Fruit fly (Drosophila melanogaster): ENCODE measurements around the gene Pgant5.
A peak's percentile ranks its signal among the peaks of the same experiment; 100 is the strongest.

The Pgant5 gene

dm6 chr2L:5060952-5061478, 32.4 kb downstream of the Pgant5 start (continued):
- TF ChIP-seq Hmx (GFP tag; optimal IDR thresholded peaks at IDR 0.05) (peak; percentile 57), E2f1 (GFP tag; IDR thresholded peaks at IDR 0.05) (peak; percentile 45; the same call in 1 of the 2 replicates), CG42726 (GFP tag; IDR thresholded peaks at IDR 0.05; ENCODE audit: partially characterized antibody) (no peak), Dbx (GFP tag; IDR thresholded peaks at IDR 0.05) (peak; percentile 72), ham (GFP tag; IDR thresholded peaks at IDR 0.05) (no peak), Vsx1 (GFP tag; optimal IDR thresholded peaks at IDR 0.05) (peak; percentile 31), sr (GFP tag; IDR thresholded peaks at IDR 0.05) (no peak; the same call in 2 of the 3 replicates), kni (GFP tag; optimal IDR thresholded peaks at IDR 0.05) (peak; percentile 0), gfzf (GFP tag; optimal IDR thresholded peaks at IDR 0.05) (no peak), Rx (GFP tag; IDR thresholded peaks at IDR 0.05) (peak; percentile 58), Chrac-16 (GFP tag; optimal IDR thresholded peaks at IDR 0.05) (peak; percentile 46), inv (GFP tag; IDR thresholded peaks at IDR 0.05; ENCODE audit: partially characterized antibody) (no peak), Sox102F (GFP tag; optimal IDR thresholded peaks at IDR 0.05) (peak; percentile 67), Deaf1 (tag; optimal IDR thresholded peaks at IDR 0.05) (peak; percentile 13), nmo (GFP tag; optimal IDR thresholded peaks at IDR 0.05) (peak; percentile 25), Side (GFP tag; optimal IDR thresholded peaks at IDR 0.05) (peak; percentile 84), nom (GFP tag; optimal IDR thresholded peaks at IDR 0.05) (no peak), D (optimal IDR thresholded peaks at IDR 0.05) (no peak), D (GFP tag; optimal IDR thresholded peaks at IDR 0.05) (peak; percentile 32), CG15073 (GFP tag; optimal IDR thresholded peaks at IDR 0.05) (no peak), stc (GFP tag; IDR thresholded peaks at IDR 0.05) (peak; percentile 65), CG11247 (GFP tag; IDR thresholded peaks at IDR 0.05) (peak; percentile 69), CG12942 (GFP tag; optimal IDR thresholded peaks at IDR 0.05) (peak; percentile 33), pb (GFP tag; optimal IDR thresholded peaks at IDR 0.05) (peak; percentile 22), CG14441 (GFP tag; IDR thresholded peaks at IDR 0.05) (peak; percentile 42; the same call in 1 of the 2 replicates), ewg (GFP tag; optimal IDR thresholded peaks at IDR 0.05) (peak; percentile 48), tgo (GFP tag; IDR thresholded peaks at IDR 0.05) (peak; percentile 69; the same call in 2 of the 3 replicates), CG12659 (GFP tag; optimal IDR thresholded peaks at IDR 0.05) (peak; percentile 57), ems (GFP tag; optimal IDR thresholded peaks at IDR 0.05) (peak; percentile 62), peb (GFP tag; IDR thresholded peaks at IDR 0.05) (0 out of 2 replicates have a peak, but pooled peaks have one; percentile 16), pzg (GFP tag; optimal IDR thresholded peaks at IDR 0.05) (no peak), bigmax (GFP tag; optimal IDR thresholded peaks at IDR 0.05) (no peak), hth (optimal IDR thresholded peaks at IDR 0.05) (no peak), CG10462 (GFP tag; optimal IDR thresholded peaks at IDR 0.05) (no peak), Sry-δ (GFP tag; optimal IDR thresholded peaks at IDR 0.05) (peak; percentile 27), CG7786 (GFP tag; optimal IDR thresholded peaks at IDR 0.05) (peak; percentile 51), Dad (GFP tag; optimal IDR thresholded peaks at IDR 0.05) (no peak), seq (GFP tag; IDR thresholded peaks at IDR 0.05) (peak; percentile 77), CG17359 (tag; optimal IDR thresholded peaks at IDR 0.05) (peak; percentile 67), CG11085 (GFP tag; IDR thresholded peaks at IDR 0.05) (0 out of 2 replicates have a peak, but pooled peaks have one; percentile 9), CG7987 (GFP tag; optimal IDR thresholded peaks at IDR 0.05) (peak; percentile 45), Atf6 (GFP tag; IDR thresholded peaks at IDR 0.05) (peak; percentile 80), phol (tag; optimal IDR thresholded peaks at IDR 0.05) (peak; percentile 23), CG3065 (GFP tag; optimal IDR thresholded peaks at IDR 0.05) (no peak), CG8359 (GFP tag; optimal IDR thresholded peaks at IDR 0.05; ENCODE audit: borderline replicate concordance) (peak; percentile 15), ttk (GFP tag; IDR thresholded peaks at IDR 0.05) (no peak; the same call in 1 of the 2 replicates), Kr (GFP tag; optimal IDR thresholded peaks at IDR 0.05) (no peak), sob (GFP tag; IDR thresholded peaks at IDR 0.05) (peak; percentile 75), CG14860 (GFP tag; IDR thresholded peaks at IDR 0.05; ENCODE audit: partially characterized antibody) (no peak), CG31224 (GFP tag; IDR thresholded peaks at IDR 0.05) (peak; percentile 14; the same call in 1 of the 2 replicates), CG9932 (GFP tag; IDR thresholded peaks at IDR 0.05) (peak; percentile 80)
